Worm (Caenorhabditis elegans): ENCODE data around the gene phg-1.

DNA sequence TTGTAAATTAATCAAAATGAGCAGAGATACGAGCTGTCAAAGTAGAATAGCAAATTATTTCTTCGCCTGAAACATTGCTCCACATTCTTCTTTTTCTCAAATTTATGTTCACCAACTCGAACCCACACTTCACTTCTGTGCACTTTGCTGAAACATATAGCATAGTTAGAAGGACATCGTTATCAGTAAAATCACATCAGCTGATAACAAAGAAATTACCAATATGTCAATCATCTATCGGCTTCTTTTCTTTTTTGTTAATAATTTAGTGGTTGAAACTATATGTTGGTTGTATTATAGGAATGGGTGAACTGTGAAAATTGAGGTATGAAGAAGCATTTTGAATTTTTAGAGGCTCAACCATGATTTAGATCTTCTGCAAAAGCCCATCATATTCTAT lies 42.2 kb upstream of the phg-1 start:
- TF ChIP-seq dpl-1 (GFP tag; optimal IDR thresholded peaks at IDR 0.05) (no peak), unc-130 (tag; optimal IDR thresholded peaks at IDR 0.05) (no peak), hpl-2 (GFP tag; optimal IDR thresholded peaks at IDR 0.05) (no peak), ceh-82 (tag; optimal IDR thresholded peaks at IDR 0.05) (no peak), C16A3.4 (tag; optimal IDR thresholded peaks at IDR 0.05) (no peak), nhr-76 (tag; optimal IDR thresholded peaks at IDR 0.05) (no peak), pqm-1 (tag; optimal IDR thresholded peaks at IDR 0.05) (no peak), pag-3 (tag; optimal IDR thresholded peaks at IDR 0.05; ENCODE audit: borderline replicate concordance, insufficient read depth) (no peak), ama-1 (optimal IDR thresholded peaks at IDR 0.05) (no peak), nhr-28 (tag; optimal IDR thresholded peaks at IDR 0.05) (no peak), fos-1 (tag; optimal IDR thresholded peaks at IDR 0.05) (no peak), alr-1 (tag; optimal IDR thresholded peaks at IDR 0.05; ENCODE audit: borderline replicate concordance) (no peak)

Measured in whole organism, L1 larva.